Worm (Caenorhabditis elegans): ENCODE measurements around the gene F37C4.5.

F37C4.5 gene

DNA sequence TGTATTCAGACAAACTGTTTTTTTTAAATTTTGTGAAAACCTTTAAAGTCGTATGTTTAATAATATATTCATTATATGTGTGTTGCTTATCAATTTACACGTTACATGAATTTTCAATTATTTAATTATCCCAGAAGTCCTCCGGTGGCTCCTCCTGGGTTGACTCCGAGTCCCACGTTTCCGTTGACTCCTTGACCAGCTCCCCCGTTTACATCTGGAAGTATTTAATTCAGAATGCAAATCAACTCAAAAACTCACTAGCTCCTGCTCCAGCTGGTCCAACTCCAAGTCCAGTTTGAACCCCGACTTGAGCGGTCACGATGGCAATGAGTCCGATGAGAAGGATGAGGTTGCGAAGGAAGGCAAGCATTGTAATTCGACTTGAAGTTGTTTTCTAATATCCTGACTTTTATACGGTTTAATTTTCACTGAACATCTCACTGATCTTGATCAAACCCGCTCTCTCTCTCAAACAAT lies 20.4 kb upstream of the F37C4.5 start, which contains the start of gene F56D6.8:
Gene F56D6.8, minus strand, starts transcription at position 427 of the 477 bp plus-strand sequence.
- TF ChIP-seq unc-62 (GFP tag; optimal IDR thresholded peaks at IDR 0.05) = no peak

DNA sequence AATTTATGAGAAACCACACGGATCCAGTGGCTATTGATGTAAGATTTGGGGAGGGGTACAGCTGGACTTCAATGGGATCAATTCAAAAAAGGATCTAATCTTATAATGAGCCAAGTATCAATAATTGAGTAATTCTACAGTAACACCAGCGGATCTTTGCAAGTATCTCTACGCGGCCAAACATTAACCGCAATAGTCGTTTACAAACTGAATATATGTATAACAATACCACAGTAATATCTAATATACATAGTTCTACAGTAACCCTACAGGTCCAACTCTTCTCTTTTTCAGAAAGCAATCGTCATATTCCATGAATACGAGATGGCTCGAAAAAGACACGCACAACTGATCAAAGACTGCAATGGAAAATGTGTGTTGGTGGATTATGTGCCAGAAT lies 18.4 kb upstream of the F37C4.5 start, which contains the start of gene F56D6.9:
Gene F56D6.9, plus strand, starts transcription at position 301 of the 400 bp plus-strand sequence.
- TF ChIP-seq unc-62 (GFP tag; optimal IDR thresholded peaks at IDR 0.05) = no peak

DNA sequence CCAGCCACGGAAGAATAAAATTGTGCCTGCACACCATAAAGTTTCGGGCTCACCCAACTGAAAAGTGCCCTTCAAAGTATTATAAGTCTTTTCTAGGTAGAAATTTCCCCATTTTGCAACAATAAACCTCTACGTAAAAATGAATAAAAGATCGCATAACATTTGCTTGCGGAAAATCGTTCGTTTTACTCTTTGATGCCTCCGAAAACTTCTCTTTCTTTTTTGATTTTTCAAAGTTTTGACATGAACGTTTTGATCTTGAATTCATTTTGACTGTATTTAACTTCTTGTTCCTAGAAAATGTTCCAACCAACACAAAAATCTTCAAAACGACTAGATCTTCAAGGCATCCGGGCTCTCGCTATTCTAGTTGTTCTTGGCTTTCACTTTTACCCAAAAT lies 15.4 kb upstream of the F37C4.5 start, which contains the start of gene oac-21:
Gene oac-21, plus strand, starts transcription at position 301 of the 400 bp plus-strand sequence.
- no peak for TF ChIP-seq unc-62 (GFP tag; optimal IDR thresholded peaks at IDR 0.05)

DNA sequence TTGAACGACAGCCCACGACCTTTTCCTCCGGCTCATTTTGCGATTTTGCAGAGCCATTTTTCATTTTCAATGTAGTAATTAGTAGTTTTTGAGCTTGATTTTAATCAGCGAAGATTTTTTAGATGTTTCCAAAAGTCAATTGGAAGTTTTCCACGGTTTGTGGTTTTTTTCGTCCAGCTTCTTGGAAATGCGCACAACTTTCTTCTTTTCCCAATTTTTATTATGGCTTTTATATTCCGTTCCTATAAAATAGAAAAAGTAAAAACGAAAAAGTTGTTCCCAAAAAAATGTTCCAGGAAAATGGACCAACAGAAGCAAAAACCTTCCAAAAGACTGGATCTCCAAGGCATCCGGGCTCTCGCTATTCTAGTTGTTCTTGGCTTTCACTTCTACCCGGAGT lies 11.8 kb upstream of the F37C4.5 start, which contains the start of gene oac-22:
Gene oac-22, plus strand, starts transcription at position 301 of the 400 bp plus-strand sequence.
- no peak for TF ChIP-seq unc-62 (GFP tag; optimal IDR thresholded peaks at IDR 0.05)

ce11 chrIV:3881119-3881518 lies 7.5 kb upstream of the F37C4.5 start, which contains the start of the genes F37C4.8 and oac-23:
F37C4.8 (minus strand) TSS chrIV:3881219.
oac-23 (plus strand) TSS chrIV:3881441.
- no peak for TF ChIP-seq unc-62 (GFP tag; optimal IDR thresholded peaks at IDR 0.05)

- no peak for TF ChIP-seq unc-62 (GFP tag; optimal IDR thresholded peaks at IDR 0.05)
Observed at ce11 chrIV:3878283-3878938, 4.8 kb upstream of the F37C4.5 start, which contains the start of gene F37C4.6. F37C4.6 (minus strand) TSS chrIV:3878333.

- TF ChIP-seq unc-62 (GFP tag; optimal IDR thresholded peaks at IDR 0.05) = no peak
Observed at ce11 chrIV:3876955-3877354, 3.3 kb upstream of the F37C4.5 start.

ce11 chrIV:3875260-3875659 lies 1.7 kb upstream of the F37C4.5 start:
- no peak for TF ChIP-seq unc-62 (GFP tag; optimal IDR thresholded peaks at IDR 0.05)

- no peak for TF ChIP-seq unc-62 (GFP tag; optimal IDR thresholded peaks at IDR 0.05)
Observed at ce11 chrIV:3874417-3874816, 811 bp upstream of the F37C4.5 start.

DNA sequence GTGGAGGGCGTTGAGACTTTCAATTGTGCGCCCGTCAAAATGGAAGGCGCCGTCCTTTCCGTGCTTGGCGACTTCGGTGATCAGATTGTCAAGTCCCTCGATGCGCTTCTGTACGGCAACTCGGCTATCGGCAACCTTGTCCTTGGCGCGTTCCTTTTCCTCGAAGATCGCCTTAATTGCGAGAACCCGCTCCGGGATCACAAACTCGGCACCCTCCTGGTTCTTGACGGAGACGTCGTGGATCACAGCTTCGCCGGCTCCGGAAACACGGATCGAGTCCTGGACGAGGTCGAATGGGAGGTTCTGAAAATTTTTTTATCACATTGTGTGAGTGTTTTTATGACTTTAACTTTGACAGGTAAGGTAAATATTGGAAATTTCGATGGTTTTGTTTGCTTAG lies 411 bp downstream of the F37C4.5 start:
- TF ChIP-seq unc-62 (GFP tag; optimal IDR thresholded peaks at IDR 0.05) = no peak

- no peak for TF ChIP-seq unc-62 (GFP tag; optimal IDR thresholded peaks at IDR 0.05)
Observed at ce11 chrIV:3869875-3870274, 3.7 kb downstream of the F37C4.5 start.

DNA sequence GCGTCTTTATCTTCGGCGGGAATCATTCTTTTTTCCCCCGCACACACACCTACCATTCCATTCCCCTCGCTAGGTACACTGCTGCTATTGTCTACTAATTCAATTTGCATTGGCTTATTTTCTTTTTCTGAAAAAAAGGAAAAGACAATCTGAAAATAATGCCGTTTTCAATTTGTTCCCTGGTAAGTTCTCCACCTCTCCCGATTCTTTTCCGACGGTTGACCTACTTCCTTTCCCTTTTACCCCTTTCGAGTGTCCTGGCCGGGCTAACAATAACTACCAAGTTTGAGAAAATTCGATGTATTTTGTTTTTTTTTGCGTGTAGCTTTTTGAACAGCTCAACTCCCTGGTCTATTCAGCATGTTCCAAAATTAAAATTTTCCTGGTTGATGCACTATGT lies 6.4 kb downstream of the F37C4.5 start, which contains the start of gene F37C4.4:
Gene F37C4.4, plus strand, starts transcription at position 58 of the 400 bp plus-strand sequence.
- TF ChIP-seq unc-62 (GFP tag; optimal IDR thresholded peaks at IDR 0.05) = no peak

DNA sequence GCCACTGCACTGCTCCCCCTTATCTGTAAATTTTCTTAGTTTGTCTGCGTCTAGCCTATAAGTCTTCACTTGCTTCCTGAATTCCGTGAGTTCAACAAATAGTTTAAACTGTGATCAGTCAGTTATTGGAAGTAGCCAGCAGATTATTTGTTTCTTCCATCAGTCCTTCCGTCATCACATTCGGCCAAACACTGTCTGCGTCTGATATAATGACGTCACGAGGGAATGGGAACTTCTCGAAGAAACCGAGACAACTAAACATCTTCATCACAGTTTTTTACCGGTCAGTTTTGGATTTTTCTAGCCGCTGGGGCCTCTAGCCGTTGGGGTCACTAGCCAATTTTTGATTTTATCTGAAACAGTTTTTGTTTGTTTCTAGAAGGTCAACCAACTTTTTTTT lies 7.6 kb downstream of the F37C4.5 start:
- TF ChIP-seq unc-62 (GFP tag; optimal IDR thresholded peaks at IDR 0.05) = no peak

ce11 chrIV:3864944-3865343 lies 8.7 kb downstream of the F37C4.5 start, which contains the start of gene aat-8:
aat-8 (minus strand) TSS chrIV:3865044.
- no peak for TF ChIP-seq unc-62 (GFP tag; optimal IDR thresholded peaks at IDR 0.05)

- no peak for TF ChIP-seq unc-62 (GFP tag; optimal IDR thresholded peaks at IDR 0.05)
Observed at ce11 chrIV:3862948-3863347, 10.7 kb downstream of the F37C4.5 start.

DNA sequence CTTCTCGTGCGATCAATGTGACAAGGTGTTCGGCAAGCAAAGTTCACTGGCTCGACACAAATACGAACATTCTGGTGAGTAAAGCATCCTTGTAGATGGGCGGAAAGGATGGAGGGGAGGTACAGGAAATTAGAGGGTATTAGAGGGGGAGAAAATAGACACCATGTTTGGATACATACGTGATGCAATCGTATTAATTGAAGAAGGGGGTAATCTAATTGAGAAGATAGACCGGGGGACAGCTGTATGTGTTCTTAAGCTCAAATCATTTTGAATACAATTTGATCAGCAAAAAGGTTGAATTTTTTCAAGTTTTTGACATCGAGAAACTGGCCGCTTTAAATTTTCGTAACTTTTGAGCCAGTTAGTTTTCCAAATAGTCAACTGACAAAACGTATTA lies 13.2 kb downstream of the F37C4.5 start:
- no peak for TF ChIP-seq unc-62 (GFP tag; optimal IDR thresholded peaks at IDR 0.05)

ce11 chrIV:3859552-3859951 lies 14.1 kb downstream of the F37C4.5 start:
- no peak for TF ChIP-seq unc-62 (GFP tag; optimal IDR thresholded peaks at IDR 0.05)

All from whole organism, dauer.